Worm (Caenorhabditis elegans) whole organism, midembryonic: ENCODE results near the gene djr-1.2.

Experiments used
- T22C8.4 ChIP-seq: fragments of 200-800 bp; sonication (Bioruptor generic); IDR thresholded peaks from 2 replicates; pipeline ENCODE4 v1.3.6; 2022; ENCODE audit warnings: missing genetic modification characterization, missing compliant biosample characterization
- cog-1 ChIP-seq: sonication (generic microtip); optimal IDR thresholded peaks from 2 replicates; lab custom pipeline; 2016; ENCODE audit warnings: missing genetic modification characterization, missing compliant biosample characterization
- flt-1 ChIP-seq: fragments of 200-800 bp; sonication (Bioruptor generic); IDR thresholded peaks from 2 replicates; pipeline ENCODE4 v1.3.6; 2022; ENCODE audit warnings: missing genetic modification characterization, missing compliant biosample characterization
- klf-2 ChIP-seq: fragments of 200-800 bp; sonication (Bioruptor generic); conservative IDR thresholded peaks from 2 replicates; pipeline ENCODE4 v1.3.6; 2022; ENCODE audit warnings: missing genetic modification reagents, missing genetic modification characterization, missing compliant biosample characterization
- med-1 ChIP-seq: sonication (generic microtip); optimal IDR thresholded peaks from 2 replicates; lab custom pipeline; 2017; ENCODE audit warnings: missing genetic modification characterization, mild to moderate bottlenecking, missing compliant biosample characterization, antibody characterized with exemption, missing genetic modification reagents; ENCODE audit not compliant: insufficient read depth
- ref-1 ChIP-seq: fragments of 200-800 bp; sonication (Bioruptor generic); conservative IDR thresholded peaks from 2 replicates; pipeline ENCODE4 v1.3.6; 2022; ENCODE audit warnings: missing genetic modification reagents, missing genetic modification characterization, missing compliant biosample characterization
- tab-1 ChIP-seq: fragments of 200-800 bp; sonication (Bioruptor generic); IDR thresholded peaks from 2 replicates; pipeline ENCODE4 v1.3.6; 2022; ENCODE audit warnings: missing genetic modification characterization, missing compliant biosample characterization
- ztf-23 ChIP-seq: fragments of 200-800 bp; sonication (Bioruptor generic); IDR thresholded peaks from 2 replicates; pipeline ENCODE4 v1.3.6; 2022; ENCODE audit warnings: missing genetic modification reagents, missing genetic modification characterization, missing compliant biosample characterization
- ztf-29 ChIP-seq: fragments of 200-800 bp; sonication (Bioruptor generic); IDR thresholded peaks from 2 replicates; pipeline ENCODE4 v1.3.6; 2022; ENCODE audit warnings: missing genetic modification reagents, missing genetic modification characterization, missing compliant biosample characterization

Gene djr-1.2

DNA sequence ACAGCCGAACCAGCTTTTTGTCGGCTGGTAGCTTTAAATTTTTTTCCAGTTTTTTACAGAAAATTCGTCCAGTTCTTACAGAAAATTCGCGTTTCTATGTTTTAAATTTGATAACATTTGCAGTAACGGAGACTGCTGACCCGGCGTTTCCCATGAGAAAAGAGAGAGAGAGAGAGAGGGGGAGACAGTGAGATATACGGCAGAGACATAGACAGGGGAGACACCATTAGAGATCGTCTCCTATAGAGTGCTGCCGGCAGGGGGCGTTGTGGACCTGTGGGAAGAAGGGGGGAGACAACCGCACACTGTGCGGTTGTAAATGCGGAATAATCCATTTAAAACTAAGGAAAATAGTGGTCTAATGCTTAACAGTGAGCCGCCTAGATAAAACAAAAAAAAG lies 25.3 kb downstream of the djr-1.2 start:
- TF ChIP-seq ref-1 (0 out of 2 replicates have a peak, but pooled peaks have one; percentile 4), med-1 (peak; percentile 16), klf-2 (GFP tag; lab: Robert Waterston, UW) (0 out of 2 replicates have a peak, but pooled peaks have one; percentile 48), ztf-23 (no peak), T22C8.4 (GFP tag; lab: Robert Waterston, UW) (no peak)

DNA sequence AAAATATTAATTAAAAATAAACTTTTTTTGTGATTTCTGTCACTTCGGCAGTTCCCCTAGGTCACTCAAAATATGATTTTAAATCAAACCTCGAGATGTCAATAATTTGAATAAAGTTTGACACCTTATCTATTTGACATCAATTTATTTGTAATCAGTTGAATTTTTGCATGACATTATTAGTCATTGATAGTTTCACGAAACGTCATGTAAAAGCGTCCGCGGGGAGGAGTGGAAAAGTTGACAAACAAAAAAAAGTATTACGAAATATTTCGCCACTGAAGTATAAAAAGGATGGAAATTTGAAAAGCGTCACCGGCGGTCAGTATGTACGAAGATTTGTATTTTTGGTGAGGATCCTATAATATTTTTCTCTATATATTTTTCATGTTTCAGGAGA lies 30.1 kb downstream of the djr-1.2 start, which contains the start of gene K09D9.1:
Gene K09D9.1 (plus strand): TSS at position 271 of the 400 bp plus-strand sequence.
- TF ChIP-seq T22C8.4 (GFP tag; lab: Robert Waterston, UW) (no peak), cog-1 (tag; lab: Kevin White, UChicago) (no peak), ref-1 (no peak), ztf-29 (no peak), tab-1 (no peak), med-1 (no peak), klf-2 (GFP tag; lab: Robert Waterston, UW) (no peak), flt-1 (GFP tag; lab: Robert Waterston, UW) (no peak), ztf-23 (no peak)

DNA sequence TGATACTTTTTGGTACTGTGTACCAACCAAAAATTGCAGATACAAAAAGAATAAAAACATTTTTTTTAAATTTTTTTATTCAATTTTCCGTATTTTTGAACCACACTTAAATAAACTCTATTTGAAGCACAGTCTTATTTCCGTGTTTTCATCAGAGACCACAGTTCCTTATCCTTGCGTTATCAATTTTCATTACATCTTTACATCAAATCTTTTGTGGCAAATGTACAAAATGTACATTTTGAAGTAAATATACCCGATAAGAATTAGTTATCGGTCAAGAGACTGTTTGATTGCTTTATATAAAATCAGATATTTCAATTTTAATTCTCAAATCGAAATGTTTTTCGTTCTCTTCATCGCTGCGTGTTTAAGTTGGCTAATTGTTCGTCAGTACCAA lies 32.6 kb downstream of the djr-1.2 start, which contains the start of gene cyp-35A3:
Gene cyp-35A3 (plus strand): TSS at position 301 of the 400 bp plus-strand sequence.
- TF ChIP-seq ref-1 (no peak), ztf-23 (no peak), cog-1 (tag; lab: Kevin White, UChicago) (no peak), ztf-29 (no peak), T22C8.4 (GFP tag; lab: Robert Waterston, UW) (no peak), tab-1 (no peak), klf-2 (GFP tag; lab: Robert Waterston, UW) (no peak), flt-1 (GFP tag; lab: Robert Waterston, UW) (no peak), med-1 (no peak)

DNA sequence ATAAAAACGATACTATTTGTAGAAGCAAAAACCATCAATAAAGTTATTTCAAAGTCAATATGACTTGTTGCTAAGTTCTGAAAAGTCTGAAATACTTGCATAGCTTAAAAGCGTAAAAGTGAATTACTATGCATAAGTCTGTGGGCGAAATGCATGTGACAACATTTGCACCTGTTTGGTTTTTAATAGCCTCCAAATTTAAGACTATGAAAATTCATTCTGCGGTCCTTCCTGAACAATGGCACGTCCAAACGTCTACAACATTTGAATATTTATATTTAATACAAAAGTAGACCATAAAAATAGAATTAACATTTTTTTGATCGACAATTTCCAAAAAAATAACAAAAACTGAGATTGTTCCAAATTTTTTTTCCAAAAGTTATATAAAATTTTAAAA lies 33.1 kb downstream of the djr-1.2 start, which contains the start of gene K09D9.14:
Gene K09D9.14 (minus strand): TSS at position 101 of the 400 bp plus-strand sequence.
- no peak for TF ChIP-seq ztf-29

DNA sequence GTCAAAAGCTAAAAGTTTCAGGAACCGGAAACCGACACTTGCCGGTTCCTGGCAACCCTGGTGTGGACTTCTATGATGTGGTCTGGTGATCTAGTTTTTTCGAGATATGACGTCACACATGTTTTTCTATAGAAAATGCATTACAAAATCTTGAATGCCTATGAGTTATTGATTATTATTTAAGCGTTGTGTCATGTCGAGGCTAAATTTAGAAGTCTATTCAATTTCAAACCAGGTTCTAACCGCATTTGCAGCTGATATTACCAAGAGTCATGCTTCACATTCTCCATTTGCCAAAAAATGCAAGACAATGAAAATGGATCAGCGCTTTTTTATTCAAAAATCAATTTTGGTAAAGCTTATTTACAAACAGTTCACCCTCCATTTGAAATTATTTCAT lies 35.7 kb downstream of the djr-1.2 start, which contains the start of gene K09D9.3:
Gene K09D9.3 (plus strand): TSS at position 301 of the 400 bp plus-strand sequence.
- no peak for TF ChIP-seq klf-2 (GFP tag; lab: Robert Waterston, UW)

DNA sequence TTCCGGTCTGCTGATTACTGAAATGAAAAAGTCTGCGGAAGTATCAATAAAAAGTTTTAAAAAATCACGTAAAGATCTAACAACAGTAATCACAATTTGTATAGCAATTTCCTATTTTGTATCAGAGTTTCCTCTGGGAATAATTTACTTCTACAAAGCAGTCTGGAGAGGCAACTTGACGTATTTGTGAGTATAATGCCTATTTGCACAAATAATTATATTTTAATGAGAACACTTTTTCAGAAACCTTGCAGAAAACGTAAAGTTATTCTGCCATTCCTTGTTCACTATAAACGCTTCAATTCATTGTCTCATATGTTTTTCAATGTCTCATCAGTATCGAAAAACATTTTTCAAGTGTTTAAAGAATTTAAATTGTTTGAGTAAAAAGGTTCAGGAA lies 36.3 kb downstream of the djr-1.2 start:
- TF ChIP-seq klf-2 (GFP tag; lab: Robert Waterston, UW) (no peak), cog-1 (tag; lab: Kevin White, UChicago) (no peak), ztf-23 (no peak), ref-1 (no peak), med-1 (no peak), ztf-29 (no peak), flt-1 (GFP tag; lab: Robert Waterston, UW) (no peak), T22C8.4 (GFP tag; lab: Robert Waterston, UW) (no peak), tab-1 (no peak)

DNA sequence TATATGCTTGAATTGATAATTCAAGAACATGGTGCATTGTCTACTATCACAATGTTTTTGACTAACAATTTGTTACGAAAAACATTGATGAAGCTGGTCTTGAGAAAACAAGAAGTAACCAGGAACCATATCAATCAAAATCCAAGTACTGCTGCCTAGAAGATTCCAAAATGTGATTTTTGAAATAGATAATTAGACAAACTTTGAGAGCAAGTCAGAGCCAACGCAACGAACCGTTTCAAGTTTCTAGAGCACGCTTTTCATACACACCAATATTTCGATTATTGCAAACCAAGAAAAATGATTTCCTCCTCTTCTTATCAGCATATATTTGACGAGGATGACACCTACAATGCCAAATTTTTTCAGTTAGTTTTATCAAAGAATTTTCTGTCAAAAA lies 38.1 kb downstream of the djr-1.2 start, which contains the start of gene srw-89:
Gene srw-89 (plus strand): TSS at position 301 of the 400 bp plus-strand sequence.
- TF ChIP-seq klf-2 (GFP tag; lab: Robert Waterston, UW): no peak

DNA sequence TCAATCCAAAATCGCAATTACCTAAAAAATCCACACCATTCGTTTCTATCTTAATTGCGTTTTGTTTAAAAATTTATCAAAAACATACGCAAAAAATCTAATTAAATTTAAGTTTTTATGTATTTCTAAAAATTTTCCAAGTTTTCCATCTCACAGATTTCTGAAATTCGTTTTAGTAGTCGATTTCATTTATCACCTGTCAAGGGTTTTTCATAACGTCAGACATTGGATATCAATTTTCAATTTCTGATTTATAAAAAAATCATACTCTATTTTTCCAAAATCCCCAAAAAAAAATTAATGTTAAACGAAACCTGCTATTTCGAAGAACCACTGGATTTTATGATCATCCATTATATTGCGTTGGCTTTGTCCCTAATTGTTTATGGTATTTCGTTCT lies 44.8 kb downstream of the djr-1.2 start, which contains the start of gene srh-4:
Gene srh-4 (plus strand): TSS at position 301 of the 400 bp plus-strand sequence.
- TF ChIP-seq tab-1 (no peak), ref-1 (no peak), ztf-29 (no peak), med-1 (no peak), klf-2 (GFP tag; lab: Robert Waterston, UW) (no peak), flt-1 (GFP tag; lab: Robert Waterston, UW) (no peak), cog-1 (tag; lab: Kevin White, UChicago) (no peak), ztf-23 (no peak), T22C8.4 (GFP tag; lab: Robert Waterston, UW) (no peak)

DNA sequence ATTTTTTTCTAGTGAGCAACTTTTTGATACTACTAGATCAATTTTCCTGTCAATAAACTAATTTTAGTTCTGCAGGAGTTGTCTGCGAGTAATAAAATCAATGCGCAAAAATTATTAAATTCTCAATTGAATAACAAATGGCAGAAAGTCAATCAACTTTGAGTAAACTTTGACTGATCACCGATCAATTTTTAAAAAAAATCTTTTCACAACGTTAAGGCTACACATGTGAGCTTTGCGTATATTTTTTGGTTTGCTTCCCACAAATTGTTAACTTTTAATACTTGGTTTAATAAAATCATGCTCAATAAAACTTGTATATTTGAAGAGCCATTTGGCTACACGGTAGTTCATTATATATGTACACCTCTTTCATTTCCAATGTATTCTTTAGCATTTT lies 47.0 kb downstream of the djr-1.2 start, which contains the start of gene srh-7:
Gene srh-7 (plus strand): TSS at position 301 of the 400 bp plus-strand sequence.
- no peak for TF ChIP-seq med-1
- no peak for TF ChIP-seq cog-1 (tag; lab: Kevin White, UChicago)
- no peak for TF ChIP-seq ref-1
- no peak for TF ChIP-seq tab-1
- no peak for TF ChIP-seq ztf-23
- TF ChIP-seq flt-1 (GFP tag; lab: Robert Waterston, UW): no peak
- no peak for TF ChIP-seq ztf-29
- TF ChIP-seq klf-2 (GFP tag; lab: Robert Waterston, UW): no peak
- no peak for TF ChIP-seq T22C8.4 (GFP tag; lab: Robert Waterston, UW)

DNA sequence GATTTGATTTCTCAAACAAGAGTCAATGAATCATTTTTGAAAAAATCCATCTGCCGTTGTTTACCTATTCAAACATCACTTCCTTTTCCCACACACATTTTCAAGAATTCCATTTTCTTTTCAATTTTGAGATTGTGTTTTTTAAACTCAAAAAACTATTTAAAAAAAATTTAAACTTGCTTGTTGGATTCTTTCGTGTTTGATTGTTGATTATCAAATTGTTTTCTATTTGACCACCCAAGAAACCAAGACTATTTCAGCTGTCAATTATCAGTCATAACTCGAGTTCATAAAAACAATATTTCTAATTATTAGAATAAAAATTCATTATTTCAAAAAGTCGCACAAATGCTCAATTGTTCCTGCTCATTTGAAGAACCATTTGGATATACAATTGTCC lies 49.7 kb downstream of the djr-1.2 start, which contains the start of gene srh-8:
Gene srh-8 (plus strand): TSS at position 301 of the 400 bp plus-strand sequence.
- TF ChIP-seq tab-1 (no peak), ztf-23 (no peak), T22C8.4 (GFP tag; lab: Robert Waterston, UW) (no peak), ztf-29 (no peak), klf-2 (GFP tag; lab: Robert Waterston, UW) (no peak), flt-1 (GFP tag; lab: Robert Waterston, UW) (no peak), ref-1 (no peak), cog-1 (tag; lab: Kevin White, UChicago) (no peak), med-1 (no peak)

DNA sequence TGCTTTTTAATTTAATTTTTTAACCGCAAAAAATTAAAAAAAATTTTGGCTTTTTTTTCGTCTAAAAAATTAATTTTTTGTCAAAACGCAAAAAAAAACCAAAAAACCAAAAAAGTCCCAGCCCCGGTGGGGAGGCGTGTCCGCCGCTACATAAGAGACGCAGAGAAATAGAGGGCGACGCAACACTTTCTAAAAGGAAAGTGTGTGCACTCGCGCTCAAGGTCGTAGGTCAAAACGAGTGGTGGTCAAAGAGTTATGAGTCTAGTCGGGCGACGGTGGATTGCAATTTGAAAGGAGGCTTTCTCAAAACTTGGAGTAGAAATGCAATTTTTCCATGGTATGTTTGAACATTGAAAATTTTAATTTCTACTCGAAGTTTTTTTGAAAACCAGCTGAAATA lies 50.3 kb downstream of the djr-1.2 start:
- TF ChIP-seq klf-2 (GFP tag; lab: Robert Waterston, UW): no peak
- TF ChIP-seq ref-1: no peak
- no peak for TF ChIP-seq tab-1
- TF ChIP-seq ztf-29: no peak
- TF ChIP-seq med-1: no peak
- no peak for TF ChIP-seq ztf-23
- TF ChIP-seq flt-1 (GFP tag; lab: Robert Waterston, UW): no peak
- TF ChIP-seq cog-1 (tag; lab: Kevin White, UChicago): no peak
- no peak for TF ChIP-seq T22C8.4 (GFP tag; lab: Robert Waterston, UW)
